Fruit fly (Drosophila melanogaster) whole organism, pupa: ENCODE results near the gene CG11911.

Experiments
- CG10348 ChIP-seq: fragments of 200-800 bp; sonication (Bioruptor generic); IDR thresholded peaks from 2 replicates; pipeline ENCODE4 v1.3.6; 2022; ENCODE audit warnings: missing biosample characterization, missing genetic modification characterization
- CG13204 ChIP-seq: fragments of 200-800 bp; sonication (Bioruptor generic); optimal IDR thresholded peaks from 2 replicates; lab custom pipeline; 2018; ENCODE audit warnings: missing biosample characterization, mild to moderate bottlenecking, missing genetic modification characterization, moderate library complexity
- CG15710 ChIP-seq: fragments of 200-800 bp; sonication (Bioruptor generic); optimal IDR thresholded peaks from 2 replicates; lab custom pipeline; 2018; ENCODE audit warnings: missing biosample characterization, mild to moderate bottlenecking, missing genetic modification characterization, moderate library complexity
- CG8301 ChIP-seq: fragments of 200-800 bp; sonication (Bioruptor generic); optimal IDR thresholded peaks from 2 replicates; lab custom pipeline; 2018; ENCODE audit warnings: missing biosample characterization, mild to moderate bottlenecking, missing genetic modification characterization
- CG9948 ChIP-seq: fragments of 200-800 bp; sonication (Bioruptor generic); optimal IDR thresholded peaks from 2 replicates; lab custom pipeline; 2018; ENCODE audit warnings: missing biosample characterization, mild to moderate bottlenecking, missing genetic modification characterization, moderate library complexity
- EcR ChIP-seq: fragments of 200-800 bp; sonication (Bioruptor generic); optimal IDR thresholded peaks from 3 replicates; lab custom pipeline; 2019; ENCODE audit warnings: missing biosample characterization, missing genetic modification characterization, mild to moderate bottlenecking, moderate library complexity, missing genetic modification reagents
- Pif1B ChIP-seq: fragments of 200-800 bp; sonication (Bioruptor generic); optimal IDR thresholded peaks from 3 replicates; lab custom pipeline; 2016; ENCODE audit warnings: missing biosample characterization, missing genetic modification characterization
- Snoo ChIP-seq: fragments of 200-800 bp; sonication (Bioruptor generic); optimal IDR thresholded peaks from 3 replicates; lab custom pipeline; 2017; ENCODE audit warnings: missing biosample characterization, mild to moderate bottlenecking, missing genetic modification characterization, inconsistent platforms
- rn ChIP-seq: fragments of 200-800 bp; sonication (Bioruptor generic); IDR thresholded peaks from 2 replicates; pipeline ENCODE4 v1.3.6; 2022; ENCODE audit warnings: missing biosample characterization, missing genetic modification characterization

dm6 chr2L:319745-320144 is 1.3 kb downstream of the CG11911 start:
- TF ChIP-seq EcR (GFP tag; lab: Kevin White, UChicago), result no peak
- no peak for TF ChIP-seq CG10348 (GFP tag; lab: Robert Waterston, UW)
- no peak for TF ChIP-seq Pif1B (GFP tag; lab: Kevin White, UChicago)
- TF ChIP-seq CG9948 (tag; lab: Kevin White, UChicago), result no peak
- TF ChIP-seq CG8301 (tag; lab: Kevin White, UChicago), result no peak
- TF ChIP-seq CG13204 (GFP tag; lab: Kevin White, UChicago), result no peak
- no peak for TF ChIP-seq Snoo
- TF ChIP-seq rn, result no peak
- no peak for TF ChIP-seq CG15710 (tag; lab: Kevin White, UChicago)
